Fruit fly (Drosophila melanogaster) whole organism: ENCODE measurements around the gene Etl1.

Experiments used
- CG8478 ChIP-seq: fragments of >200 bp; optimal IDR thresholded peaks from 2 replicates; lab custom pipeline; 2018; ENCODE audit warnings: inconsistent platforms
- pan ChIP-seq: fragments of >200 bp; optimal IDR thresholded peaks from 2 replicates; lab custom pipeline; 2017
- psq ChIP-seq: fragments of >200 bp; optimal IDR thresholded peaks from 2 replicates; lab custom pipeline; 2017

dm6 chr2L:9903028-9903427 is 9.4 kb downstream of the Etl1 start, which contains the start of gene Muc30E:
- TF ChIP-seq pan (lab: Kevin White, UChicago) (no peak), CG8478 (lab: Kevin White, UChicago) (no peak), psq (no peak)
